Worm (Caenorhabditis elegans) whole organism, young adult: ENCODE results near the gene F38B2.3.
A peak's percentile ranks its signal among the peaks of the same experiment; 100 is the strongest.

Source experiments
- B0261.1 ChIP-seq: sonication (generic microtip); optimal IDR thresholded peaks from 2 replicates; lab custom pipeline; 2016; ENCODE audit warnings: mild to moderate bottlenecking, missing genetic modification characterization, moderate library complexity, missing compliant biosample characterization
- F10E7.11 ChIP-seq: sonication (generic microtip); optimal IDR thresholded peaks from 2 replicates; lab custom pipeline; 2017; ENCODE audit warnings: mild to moderate bottlenecking, missing genetic modification characterization, moderate library complexity, missing compliant biosample characterization
- K11D2.4 ChIP-seq: fragments of 200-800 bp; sonication (Bioruptor generic); IDR thresholded peaks from 2 replicates; pipeline ENCODE4 v1.3.6; 2022; ENCODE audit warnings: missing genetic modification reagents, missing genetic modification characterization, missing compliant biosample characterization
- T07F8.4 ChIP-seq: sonication (generic microtip); optimal IDR thresholded peaks from 2 replicates; lab custom pipeline; 2016; ENCODE audit warnings: mild to moderate bottlenecking, missing genetic modification characterization, moderate library complexity, missing compliant biosample characterization
- T26A5.8 ChIP-seq: sonication (generic microtip); optimal IDR thresholded peaks from 2 replicates; lab custom pipeline; 2016; ENCODE audit warnings: missing genetic modification characterization, missing compliant biosample characterization
- Y56A3A.18 ChIP-seq: fragments of 200-800 bp; sonication (Bioruptor generic); IDR thresholded peaks from 2 replicates; pipeline ENCODE4 v1.3.6; 2022; ENCODE audit warnings: missing genetic modification reagents, missing genetic modification characterization, missing compliant biosample characterization
- Y95B8A.8 ChIP-seq: fragments of 200-800 bp; sonication (Bioruptor generic); IDR thresholded peaks from 2 replicates; pipeline ENCODE4 v1.3.6; 2022; ENCODE audit warnings: missing genetic modification reagents, missing genetic modification characterization, missing compliant biosample characterization
- ZK185.1 ChIP-seq: sonication (generic microtip); optimal IDR thresholded peaks from 2 replicates; lab custom pipeline; 2016; ENCODE audit warnings: mild to moderate bottlenecking, missing genetic modification characterization, missing compliant biosample characterization; ENCODE audit not compliant: poor library complexity, severe bottlenecking
- aptf-3 ChIP-seq: fragments of 200-800 bp; sonication (Bioruptor generic); IDR thresholded peaks from 2 replicates; pipeline ENCODE4 v1.3.6; 2022; ENCODE audit warnings: missing genetic modification characterization, missing compliant biosample characterization
- atf-7 ChIP-seq: sonication (generic microtip); optimal IDR thresholded peaks from 2 replicates; lab custom pipeline; 2017; ENCODE audit warnings: mild to moderate bottlenecking, missing genetic modification characterization, missing compliant biosample characterization
- athp-1 ChIP-seq: sonication (generic microtip); optimal IDR thresholded peaks from 2 replicates; lab custom pipeline; 2017; ENCODE audit warnings: mild to moderate bottlenecking, missing genetic modification characterization, missing compliant biosample characterization
- attf-5 ChIP-seq: fragments of 200-800 bp; sonication (Bioruptor generic); optimal IDR thresholded peaks from 2 replicates; lab custom pipeline; 2018; ENCODE audit warnings: mild to moderate bottlenecking, missing genetic modification characterization, missing compliant biosample characterization
- attf-6 ChIP-seq: fragments of 200-800 bp; sonication (Bioruptor generic); IDR thresholded peaks from 2 replicates; pipeline ENCODE4 v1.3.6; 2022; ENCODE audit warnings: missing genetic modification reagents, missing genetic modification characterization, missing compliant biosample characterization
- bed-1 ChIP-seq: fragments of 200-800 bp; sonication (Bioruptor generic); IDR thresholded peaks from 2 replicates; pipeline ENCODE4 v1.3.6; 2022; ENCODE audit warnings: missing genetic modification reagents, missing genetic modification characterization, missing compliant biosample characterization
- bed-2 ChIP-seq: fragments of 200-800 bp; sonication (Bioruptor generic); IDR thresholded peaks from 2 replicates; pipeline ENCODE4 v1.3.6; 2022; ENCODE audit warnings: missing genetic modification reagents, missing genetic modification characterization, missing compliant biosample characterization
- ccch-3 ChIP-seq: fragments of 200-800 bp; sonication (Bioruptor generic); optimal IDR thresholded peaks from 2 replicates; lab custom pipeline; 2018; ENCODE audit warnings: mild to moderate bottlenecking, missing genetic modification characterization, missing compliant biosample characterization
- cebp-1 ChIP-seq, 2 experiments: fragments of 200-800 bp in 1 of 2; sonication (Bioruptor generic) in 1 of 2; sonication (generic microtip) in 1 of 2; IDR thresholded peaks in 1 of 2; optimal IDR thresholded peaks in 1 of 2; 2 replicates each; pipeline versions ENCODE4 v1.3.6 to Lab custom; 2017 to 2022; ENCODE audit warnings: missing compliant biosample characterization in 2 of 2, missing genetic modification characterization in 2 of 2, mild to moderate bottlenecking in 1 of 2, missing genetic modification reagents in 1 of 2, moderate library complexity in 1 of 2
- ceh-100 ChIP-seq: fragments of 200-800 bp; sonication (Bioruptor generic); IDR thresholded peaks from 2 replicates; pipeline ENCODE4 v1.3.6; 2022; ENCODE audit warnings: missing genetic modification reagents, missing genetic modification characterization, missing compliant biosample characterization
- ceh-27 ChIP-seq: fragments of 200-800 bp; sonication (Bioruptor generic); optimal IDR thresholded peaks from 2 replicates; lab custom pipeline; 2018; ENCODE audit warnings: mild to moderate bottlenecking, missing genetic modification characterization, moderate library complexity, missing compliant biosample characterization
- ceh-40 ChIP-seq: fragments of 200-800 bp; sonication (Bioruptor generic); IDR thresholded peaks from 2 replicates; pipeline ENCODE4 v1.3.6; 2022; ENCODE audit warnings: missing genetic modification characterization, missing compliant biosample characterization
- die-1 ChIP-seq: sonication (generic microtip); optimal IDR thresholded peaks from 2 replicates; lab custom pipeline; 2016; ENCODE audit warnings: missing genotype, mild to moderate bottlenecking, missing genetic modification characterization, missing compliant biosample characterization
- dpff-1 ChIP-seq: sonication (generic microtip); optimal IDR thresholded peaks from 2 replicates; lab custom pipeline; 2017; ENCODE audit warnings: mild to moderate bottlenecking, missing genetic modification characterization, missing compliant biosample characterization
- egl-44 ChIP-seq: fragments of 200-800 bp; sonication (Bioruptor generic); IDR thresholded peaks from 2 replicates; pipeline ENCODE4 v1.3.6; 2022; ENCODE audit warnings: missing genetic modification reagents, missing genetic modification characterization, missing compliant biosample characterization
- ets-4 ChIP-seq: fragments of 200-800 bp; sonication (Bioruptor generic); optimal IDR thresholded peaks from 2 replicates; lab custom pipeline; 2018; ENCODE audit warnings: mild to moderate bottlenecking, missing genetic modification characterization, missing compliant biosample characterization
- fkh-3 ChIP-seq: sonication (generic microtip); optimal IDR thresholded peaks from 2 replicates; lab custom pipeline; 2016; ENCODE audit warnings: mild to moderate bottlenecking, missing genetic modification characterization, missing compliant biosample characterization
- him-1 ChIP-seq: sonication (generic microtip); optimal IDR thresholded peaks from 2 replicates; lab custom pipeline; 2016; ENCODE audit warnings: missing genotype, missing genetic modification reagents, missing genetic modification characterization, missing compliant biosample characterization
- hsf-1 ChIP-seq: fragments of 200-800 bp; sonication (Bioruptor generic); IDR thresholded peaks from 2 replicates; pipeline ENCODE4 v1.3.6; 2022; ENCODE audit warnings: missing genetic modification reagents, missing genetic modification characterization, missing compliant biosample characterization
- lin-35 ChIP-seq, 3 experiments: fragments of 150-350 bp in 2 of 3; sonication (generic microtip) in 1 of 3; optimal IDR thresholded peaks; 2 replicates each; lab custom pipeline; 2014 to 2018; ENCODE audit warnings: missing biosample characterization in 3 of 3, missing genetic modification characterization in 3 of 3, missing genetic modification reagents in 3 of 3
- lsl-1 ChIP-seq: fragments of 200-800 bp; sonication (Bioruptor generic); optimal IDR thresholded peaks from 2 replicates; lab custom pipeline; 2018; ENCODE audit warnings: mild to moderate bottlenecking, missing genetic modification characterization, moderate library complexity, missing compliant biosample characterization
- lsy-27 ChIP-seq: sonication (generic microtip); optimal IDR thresholded peaks from 2 replicates; lab custom pipeline; 2017; ENCODE audit warnings: missing genetic modification characterization, mild to moderate bottlenecking, missing compliant biosample characterization, antibody characterized with exemption, missing genotype, borderline replicate concordance; ENCODE audit not compliant: insufficient read depth
- madf-8 ChIP-seq: fragments of 200-800 bp; sonication (Bioruptor generic); conservative IDR thresholded peaks from 2 replicates; pipeline ENCODE4 v1.3.6; 2022; ENCODE audit warnings: missing genetic modification reagents, missing genetic modification characterization, missing compliant biosample characterization
- mes-4 ChIP-seq: sonication (generic microtip); optimal IDR thresholded peaks from 2 replicates; lab custom pipeline; 2016; ENCODE audit warnings: missing genotype, missing genetic modification characterization, missing compliant biosample characterization
- nfya-2 ChIP-seq: fragments of 200-800 bp; sonication (Bioruptor generic); IDR thresholded peaks from 2 replicates; pipeline ENCODE4 v1.3.6; 2022; ENCODE audit warnings: missing genetic modification reagents, missing genetic modification characterization, missing compliant biosample characterization
- nfyb-1 ChIP-seq: fragments of 200-800 bp; sonication (Bioruptor generic); IDR thresholded peaks from 2 replicates; pipeline ENCODE4 v1.3.6; 2022; ENCODE audit warnings: missing genetic modification reagents, missing genetic modification characterization, missing compliant biosample characterization
- nhr-179 ChIP-seq: sonication (generic microtip); optimal IDR thresholded peaks from 2 replicates; lab custom pipeline; 2016; ENCODE audit warnings: mild to moderate bottlenecking, missing genetic modification characterization, missing compliant biosample characterization
- pha-4 ChIP-seq: fragments of 150-350 bp; sonication (generic microtip); optimal IDR thresholded peaks from 2 replicates; lab custom pipeline; 2014; ENCODE audit warnings: missing biosample characterization, missing genetic modification reagents, missing genetic modification characterization
- rpc-1 ChIP-seq, 2 experiments: fragments of 150-350 bp in 1 of 2; sonication (generic microtip) in 1 of 2; optimal IDR thresholded peaks; 2 replicates each; lab custom pipeline; 2014 to 2018; ENCODE audit warnings: missing biosample characterization in 1 of 2, missing genetic modification characterization in 1 of 2, missing genetic modification reagents in 1 of 2, missing genotype in 1 of 2
- tbx-9 ChIP-seq: sonication (generic microtip); optimal IDR thresholded peaks from 2 replicates; lab custom pipeline; 2016; ENCODE audit warnings: borderline replicate concordance, missing genetic modification characterization, inconsistent platforms, missing compliant biosample characterization
- xnd-1 ChIP-seq: sonication (generic microtip); optimal IDR thresholded peaks from 2 replicates; lab custom pipeline; 2016; ENCODE audit warnings: missing genotype, missing genetic modification reagents, missing genetic modification characterization, missing compliant biosample characterization
- zim-3 ChIP-seq: sonication (generic microtip); optimal IDR thresholded peaks from 2 replicates; lab custom pipeline; 2017; ENCODE audit warnings: mild to moderate bottlenecking, missing genetic modification characterization, moderate library complexity, missing compliant biosample characterization
- ztf-18 ChIP-seq: sonication (generic microtip); optimal IDR thresholded peaks from 2 replicates; lab custom pipeline; 2016; ENCODE audit warnings: missing genotype, mild to moderate bottlenecking, missing genetic modification characterization, missing compliant biosample characterization
- ztf-3 ChIP-seq: fragments of 200-800 bp; sonication (Bioruptor generic); optimal IDR thresholded peaks from 2 replicates; lab custom pipeline; 2018; ENCODE audit warnings: mild to moderate bottlenecking, missing genetic modification characterization, missing compliant biosample characterization
- ztf-6 ChIP-seq: fragments of 200-800 bp; sonication (Bioruptor generic); IDR thresholded peaks from 2 replicates; pipeline ENCODE4 v1.3.6; 2022; ENCODE audit warnings: missing genetic modification reagents, missing genetic modification characterization, missing compliant biosample characterization

Gene F38B2.3

ce11 chrX:11262319-11263074 is 23.6 kb downstream of the F38B2.3 start, which contains the start of gene C03A3.2 (continued):
- TF ChIP-seq ZK185.1 (peak; percentile 13), nfya-2 (GFP tag; lab: Robert Waterston, UW) (no peak), Y95B8A.8 (GFP tag; lab: Robert Waterston, UW) (no peak), K11D2.4 (no peak), atf-7 (tag; lab: Kevin White, UChicago) (no peak), lsy-27 (no peak), die-1 (tag; lab: Kevin White, UChicago) (no peak), zim-3 (tag; lab: Kevin White, UChicago) (no peak), aptf-3 (GFP tag; lab: Robert Waterston, UW) (no peak), T07F8.4 (no peak), fkh-3 (tag; lab: Kevin White, UChicago) (no peak), xnd-1 (tag; lab: Kevin White, UChicago) (no peak), lsl-1 (no peak)

ce11 chrX:11257071-11257470 is 29.1 kb downstream of the F38B2.3 start, which contains the start of gene C03A3.1:
Gene C03A3.1 (plus strand): TSS chrX:11257361.
- TF ChIP-seq ztf-18 (tag; lab: Kevin White, UChicago) (peak; percentile 39), ztf-6 (GFP tag; lab: Robert Waterston, UW) (no peak)
- TF ChIP-seq, all 124 proteins: peak for 1

- TF ChIP-seq egl-44 (GFP tag; lab: Robert Waterston, UW), result peak; percentile 51; the same call in 1 of the 2 replicates
- TF ChIP-seq ceh-100 (GFP tag; lab: Robert Waterston, UW), result peak; percentile 49; the same call in 1 of the 2 replicates
- 0 out of 2 replicates have a peak, but pooled peaks have one; percentile 45 for TF ChIP-seq ceh-40 (GFP tag; lab: Robert Waterston, UW)
- TF ChIP-seq athp-1 (tag; lab: Kevin White, UChicago), result no peak
- TF ChIP-seq lsl-1, result no peak
- TF ChIP-seq ztf-3 (GFP tag; lab: Kevin White, UChicago), result no peak
- peak; percentile 62 for TF ChIP-seq ceh-27 (GFP tag; lab: Kevin White, UChicago)
- peak; percentile 52 for TF ChIP-seq nhr-179 (tag; lab: Kevin White, UChicago)
- TF ChIP-seq T26A5.8 (tag; lab: Kevin White, UChicago), result no peak
- TF ChIP-seq zim-3 (tag; lab: Kevin White, UChicago), result no peak
- peak; percentile 77; the same call in 1 of the 2 replicates for TF ChIP-seq nfyb-1 (GFP tag; lab: Robert Waterston, UW)
- TF ChIP-seq ccch-3 (GFP tag; lab: Kevin White, UChicago), result no peak
- TF ChIP-seq dpff-1 (tag; lab: Kevin White, UChicago), result no peak
- TF ChIP-seq ets-4 (GFP tag; lab: Kevin White, UChicago), result no peak
- TF ChIP-seq hsf-1 (GFP tag; lab: Robert Waterston, UW), result no peak
- no peak for TF ChIP-seq attf-6
- no peak for TF ChIP-seq cebp-1 (GFP tag; IDR thresholded peaks at IDR 0.05; lab: Robert Waterston, UW)
- no peak for TF ChIP-seq cebp-1 (tag; optimal IDR thresholded peaks at IDR 0.05; lab: Kevin White, UChicago)
- TF ChIP-seq lin-35 (GFP tag; optimal IDR thresholded peaks at IDR 0.05; lab: Kevin White, UChicago), result peak in 1 of 3 experiments; percentile 32
- 0 out of 2 replicates have a peak, but pooled peaks have one; percentile 54 for TF ChIP-seq Y56A3A.18 (GFP tag; lab: Robert Waterston, UW)
- TF ChIP-seq madf-8, result no peak
- TF ChIP-seq tbx-9, result no peak
- TF ChIP-seq bed-2 (GFP tag; lab: Robert Waterston, UW), result no peak
- peak; percentile 91 for TF ChIP-seq rpc-1 (optimal IDR thresholded peaks at IDR 0.05; lab: Kevin White, UChicago)
- TF ChIP-seq rpc-1 (tag; optimal IDR thresholded peaks at IDR 0.05; lab: Kevin White, UChicago), result peak; percentile 94
- peak; percentile 40 for TF ChIP-seq attf-5
- no peak for TF ChIP-seq pha-4 (tag; lab: Kevin White, UChicago)
- TF ChIP-seq F10E7.11 (tag; lab: Kevin White, UChicago), result peak; percentile 53
- TF ChIP-seq mes-4 (tag; lab: Kevin White, UChicago), result peak; percentile 77
- peak; percentile 90 for TF ChIP-seq him-1 (tag; lab: Kevin White, UChicago)
- TF ChIP-seq xnd-1 (tag; lab: Kevin White, UChicago), result no peak
- TF ChIP-seq B0261.1 (tag; lab: Kevin White, UChicago), result peak; percentile 83
- TF ChIP-seq bed-1 (GFP tag; lab: Robert Waterston, UW), result no peak
Observed at ce11 chrX:11252429-11252828, 33.7 kb downstream of the F38B2.3 start.
